Fruit fly (Drosophila melanogaster): ENCODE data around the gene mbt.

The mbt gene

dm6 chrX:16621462-16621861 lies 11.0 kb downstream of the mbt start, which contains the start of gene CG9782:
CG9782 (minus strand) TSS chrX:16621589.
- TF ChIP-seq Dll (optimal IDR thresholded peaks at IDR 0.05) (no peak), usp (GFP tag; optimal IDR thresholded peaks at IDR 0.05) (no peak), psq (optimal IDR thresholded peaks at IDR 0.05) (no peak), EcR (GFP tag; optimal IDR thresholded peaks at IDR 0.05) (no peak), CG8478 (optimal IDR thresholded peaks at IDR 0.05) (no peak), pan (optimal IDR thresholded peaks at IDR 0.05) (no peak)

dm6 chrX:16623524-16623923 lies 13.0 kb downstream of the mbt start:
- no peak for TF ChIP-seq psq (optimal IDR thresholded peaks at IDR 0.05)
- TF ChIP-seq Dll (optimal IDR thresholded peaks at IDR 0.05), result no peak
- TF ChIP-seq EcR (GFP tag; optimal IDR thresholded peaks at IDR 0.05), result no peak
- no peak for TF ChIP-seq usp (GFP tag; optimal IDR thresholded peaks at IDR 0.05)
- no peak for TF ChIP-seq pan (optimal IDR thresholded peaks at IDR 0.05)
- TF ChIP-seq CG8478 (optimal IDR thresholded peaks at IDR 0.05), result no peak

dm6 chrX:16624519-16624918 lies 14.0 kb downstream of the mbt start:
- TF ChIP-seq Dll (optimal IDR thresholded peaks at IDR 0.05), result no peak
- no peak for TF ChIP-seq psq (optimal IDR thresholded peaks at IDR 0.05)
- no peak for TF ChIP-seq EcR (GFP tag; optimal IDR thresholded peaks at IDR 0.05)
- TF ChIP-seq usp (GFP tag; optimal IDR thresholded peaks at IDR 0.05), result no peak
- TF ChIP-seq pan (optimal IDR thresholded peaks at IDR 0.05), result no peak

- TF ChIP-seq psq (optimal IDR thresholded peaks at IDR 0.05), result no peak
- no peak for TF ChIP-seq usp (GFP tag; optimal IDR thresholded peaks at IDR 0.05)
- no peak for TF ChIP-seq pan (optimal IDR thresholded peaks at IDR 0.05)
- no peak for TF ChIP-seq EcR (GFP tag; optimal IDR thresholded peaks at IDR 0.05)
Observed at dm6 chrX:16632135-16632534, 21.6 kb downstream of the mbt start, which contains the start of gene CG9777. CG9777 (minus strand) TSS chrX:16632235.

dm6 chrX:16633181-16633957 lies 22.9 kb downstream of the mbt start:
- TF ChIP-seq usp (GFP tag; optimal IDR thresholded peaks at IDR 0.05) (no peak), CG8478 (optimal IDR thresholded peaks at IDR 0.05) (no peak), psq (optimal IDR thresholded peaks at IDR 0.05) (no peak), Dll (optimal IDR thresholded peaks at IDR 0.05) (no peak), EcR (GFP tag; optimal IDR thresholded peaks at IDR 0.05) (no peak), pan (optimal IDR thresholded peaks at IDR 0.05) (no peak)

- no peak for TF ChIP-seq CG8478 (optimal IDR thresholded peaks at IDR 0.05)
- TF ChIP-seq psq (optimal IDR thresholded peaks at IDR 0.05), result no peak
- no peak for TF ChIP-seq Dll (optimal IDR thresholded peaks at IDR 0.05)
- no peak for TF ChIP-seq EcR (GFP tag; optimal IDR thresholded peaks at IDR 0.05)
- TF ChIP-seq pan (optimal IDR thresholded peaks at IDR 0.05), result no peak
- no peak for TF ChIP-seq usp (GFP tag; optimal IDR thresholded peaks at IDR 0.05)
Observed at dm6 chrX:16637106-16637590, 26.7 kb downstream of the mbt start, which contains the start of gene Rok. Rok (minus strand) TSS chrX:16637414.

dm6 chrX:16637594-16638485 lies 27.4 kb downstream of the mbt start, which contains the start of gene RpS19a:
RpS19a (plus strand) TSS chrX:16637894.
- TF ChIP-seq psq (optimal IDR thresholded peaks at IDR 0.05) (no peak), EcR (GFP tag; optimal IDR thresholded peaks at IDR 0.05) (no peak), pan (optimal IDR thresholded peaks at IDR 0.05) (no peak), Dll (optimal IDR thresholded peaks at IDR 0.05) (no peak), usp (GFP tag; optimal IDR thresholded peaks at IDR 0.05) (no peak), CG8478 (optimal IDR thresholded peaks at IDR 0.05) (no peak)

- TF ChIP-seq Dll (optimal IDR thresholded peaks at IDR 0.05), result no peak
- TF ChIP-seq pan (optimal IDR thresholded peaks at IDR 0.05), result no peak
- no peak for TF ChIP-seq CG8478 (optimal IDR thresholded peaks at IDR 0.05)
- TF ChIP-seq EcR (GFP tag; optimal IDR thresholded peaks at IDR 0.05), result no peak
- no peak for TF ChIP-seq usp (GFP tag; optimal IDR thresholded peaks at IDR 0.05)
- no peak for TF ChIP-seq psq (optimal IDR thresholded peaks at IDR 0.05)
Observed at dm6 chrX:16640260-16641100, 30.0 kb downstream of the mbt start, which contains the start of the genes SNRPG and mthl1. SNRPG (minus strand) TSS chrX:16640419. mthl1 (plus strand) TSS chrX:16640968.

dm6 chrX:16641101-16641420 lies 30.6 kb downstream of the mbt start:
- no peak for TF ChIP-seq Dll (optimal IDR thresholded peaks at IDR 0.05)
- TF ChIP-seq CG8478 (optimal IDR thresholded peaks at IDR 0.05), result no peak
- TF ChIP-seq pan (optimal IDR thresholded peaks at IDR 0.05), result no peak
- no peak for TF ChIP-seq usp (GFP tag; optimal IDR thresholded peaks at IDR 0.05)
- TF ChIP-seq EcR (GFP tag; optimal IDR thresholded peaks at IDR 0.05), result no peak
- TF ChIP-seq psq (optimal IDR thresholded peaks at IDR 0.05), result no peak

dm6 chrX:16643363-16643946 lies 33.0 kb downstream of the mbt start:
- TF ChIP-seq CG8478 (optimal IDR thresholded peaks at IDR 0.05), result no peak
- TF ChIP-seq EcR (GFP tag; optimal IDR thresholded peaks at IDR 0.05), result no peak
- TF ChIP-seq Dll (optimal IDR thresholded peaks at IDR 0.05), result no peak
- TF ChIP-seq psq (optimal IDR thresholded peaks at IDR 0.05), result no peak
- TF ChIP-seq usp (GFP tag; optimal IDR thresholded peaks at IDR 0.05), result no peak
- TF ChIP-seq pan (optimal IDR thresholded peaks at IDR 0.05), result no peak

Measured in whole organism.